Fruit fly (Drosophila melanogaster) whole organism, embryonic: ENCODE results near the gene PpD6.
A peak's percentile ranks its signal among the peaks of the same experiment; 100 is the strongest.

Source experiments
- Awh ChIP-seq: fragments of 200-800 bp; sonication (Bioruptor generic); IDR thresholded peaks from 2 replicates; pipeline ENCODE4, ENCODE4 v1.3.6; 2022; ENCODE audit warnings: missing biosample characterization, missing genetic modification characterization
- CG11093 ChIP-seq: fragments of 200-800 bp; sonication (Bioruptor generic); IDR thresholded peaks from 3 replicates; pipeline ENCODE4 v1.3.6; 2022; ENCODE audit warnings: missing biosample characterization, missing genetic modification characterization
- CG11247 ChIP-seq: fragments of 200-800 bp; sonication (Bioruptor generic); IDR thresholded peaks from 2 replicates; pipeline ENCODE4 v1.3.6; 2022; ENCODE audit warnings: missing biosample characterization, missing genetic modification characterization
- CG11504 ChIP-seq: fragments of 200-800 bp; sonication (Bioruptor generic); optimal IDR thresholded peaks from 3 replicates; lab custom pipeline; 2019; ENCODE audit warnings: missing biosample characterization, mild to moderate bottlenecking, missing genetic modification characterization, moderate library complexity
- CG12659 ChIP-seq: fragments of 200-800 bp; sonication (Bioruptor generic); optimal IDR thresholded peaks from 3 replicates; lab custom pipeline; 2017; ENCODE audit warnings: mild to moderate bottlenecking, missing biosample characterization, missing genetic modification reagents, missing genetic modification characterization
- CG12769 ChIP-seq: fragments of 200-800 bp; sonication (Bioruptor generic); optimal IDR thresholded peaks from 2 replicates; lab custom pipeline; 2019; ENCODE audit warnings: missing biosample characterization, mild to moderate bottlenecking, missing genetic modification characterization, moderate library complexity
- CG13287 ChIP-seq: fragments of 200-800 bp; sonication (Bioruptor generic); IDR thresholded peaks from 2 replicates; pipeline ENCODE4 v1.3.6; 2022; ENCODE audit warnings: missing biosample characterization, missing genetic modification characterization; ENCODE audit not compliant: partially characterized antibody
- CG13894 ChIP-seq: fragments of 200-800 bp; sonication (Bioruptor generic); optimal IDR thresholded peaks from 3 replicates; lab custom pipeline; 2018; ENCODE audit warnings: missing biosample characterization, mild to moderate bottlenecking, missing genetic modification characterization, moderate library complexity
- CG15269 ChIP-seq: fragments of 200-800 bp; sonication (Bioruptor generic); optimal IDR thresholded peaks from 2 replicates; lab custom pipeline; 2018; ENCODE audit warnings: missing biosample characterization, mild to moderate bottlenecking, missing genetic modification characterization, moderate library complexity
- CG17802 ChIP-seq: fragments of 200-800 bp; sonication (Bioruptor generic); optimal IDR thresholded peaks from 2 replicates; lab custom pipeline; 2018; ENCODE audit warnings: missing biosample characterization, mild to moderate bottlenecking, missing genetic modification characterization, moderate library complexity
- CG2199 ChIP-seq: fragments of 200-800 bp; sonication (Bioruptor generic); IDR thresholded peaks from 3 replicates; pipeline ENCODE4 v1.3.6; 2022; ENCODE audit warnings: missing biosample characterization, missing genetic modification characterization
- CG3163 ChIP-seq: fragments of 200-800 bp; sonication (Bioruptor generic); optimal IDR thresholded peaks from 3 replicates; lab custom pipeline; 2016; ENCODE audit warnings: missing biosample characterization, missing genetic modification characterization
- CG32532 ChIP-seq: fragments of 200-800 bp; sonication (Bioruptor generic); IDR thresholded peaks from 2 replicates; pipeline ENCODE4 v1.3.6; 2022; ENCODE audit warnings: missing biosample characterization, missing genetic modification characterization
- CG43689 ChIP-seq: fragments of 200-800 bp; sonication (Bioruptor generic); IDR thresholded peaks from 2 replicates; pipeline ENCODE4 v1.3.6; 2022; ENCODE audit warnings: missing biosample characterization, missing genetic modification characterization
- CG5953 ChIP-seq: fragments of 200-800 bp; sonication (Bioruptor generic); IDR thresholded peaks from 2 replicates; pipeline ENCODE4 v1.3.6; 2022; ENCODE audit warnings: missing biosample characterization, missing genetic modification characterization
- CG8290 ChIP-seq, 3 experiments: fragments of 200-800 bp; sonication (Bioruptor generic); optimal IDR thresholded peaks; 2 replicates each; lab custom pipeline; 2016 to 2019; ENCODE audit warnings: missing biosample characterization in 3 of 3, missing genetic modification characterization in 3 of 3, mild to moderate bottlenecking in 2 of 3, moderate library complexity in 1 of 3
- CTCF ChIP-seq: fragments of 200-800 bp; sonication (Bioruptor generic); optimal IDR thresholded peaks from 2 replicates; lab custom pipeline; 2017; ENCODE audit warnings: missing biosample characterization, mild to moderate bottlenecking, missing genetic modification characterization, moderate library complexity
- Dp ChIP-seq: fragments of 200-800 bp; sonication (Bioruptor generic); optimal IDR thresholded peaks from 2 replicates; lab custom pipeline; 2018; ENCODE audit warnings: missing biosample characterization, mild to moderate bottlenecking, missing genetic modification characterization, moderate library complexity
- Elba2 ChIP-seq: fragments of 200-800 bp; sonication (Bioruptor generic); optimal IDR thresholded peaks from 3 replicates; lab custom pipeline; 2016; ENCODE audit warnings: missing biosample characterization, missing genetic modification characterization
- HLHmδ ChIP-seq: fragments of 200-800 bp; sonication (Bioruptor generic); optimal IDR thresholded peaks from 2 replicates; lab custom pipeline; 2018; ENCODE audit warnings: missing biosample characterization, mild to moderate bottlenecking, missing genetic modification characterization, moderate library complexity
- HmgZ ChIP-seq: fragments of 200-800 bp; sonication (Bioruptor generic); optimal IDR thresholded peaks from 2 replicates; lab custom pipeline; 2018; ENCODE audit warnings: missing biosample characterization, mild to moderate bottlenecking, missing genetic modification characterization
- Med ChIP-seq: fragments of 200-800 bp; sonication (Bioruptor generic); peaks from one replicate; lab custom pipeline; 2016; ENCODE audit warnings: missing biosample characterization, missing genetic modification characterization, mild to moderate bottlenecking, inconsistent platforms, moderate library complexity
- Meics ChIP-seq: fragments of 200-800 bp; sonication (Bioruptor generic); optimal IDR thresholded peaks from 2 replicates; lab custom pipeline; 2017; ENCODE audit warnings: missing biosample characterization, mild to moderate bottlenecking, missing genetic modification characterization
- Opbp ChIP-seq: fragments of 200-800 bp; sonication (Bioruptor generic); IDR thresholded peaks from 3 replicates; pipeline ENCODE4 v1.3.6; 2022; ENCODE audit warnings: missing biosample characterization, missing genetic modification characterization; ENCODE audit not compliant: partially characterized antibody
- PHDP ChIP-seq: fragments of 200-800 bp; sonication (Bioruptor generic); optimal IDR thresholded peaks from 3 replicates; lab custom pipeline; 2018; ENCODE audit warnings: missing biosample characterization, mild to moderate bottlenecking, missing genetic modification characterization, moderate library complexity
- Rfx ChIP-seq: fragments of 200-800 bp; sonication (Bioruptor generic); IDR thresholded peaks from 2 replicates; pipeline ENCODE4 v1.3.6; 2022; ENCODE audit warnings: missing biosample characterization, missing genetic modification characterization
- Trl ChIP-seq, 3 experiments: fragments of >200 bp in 2 of 3; fragments of 200-800 bp in 1 of 3; sonication (Bioruptor generic) in 1 of 3; optimal IDR thresholded peaks; 2 replicates in 1 of 3; 3 replicates in 2 of 3; lab custom pipeline; 2016 to 2017; ENCODE audit warnings: missing biosample characterization in 1 of 3, missing genetic modification characterization in 1 of 3
- abd-A ChIP-seq: fragments of 200-800 bp; sonication (Bioruptor generic); optimal IDR thresholded peaks from 3 replicates; lab custom pipeline; 2019; ENCODE audit warnings: missing biosample characterization, mild to moderate bottlenecking, missing genetic modification characterization, moderate library complexity
- chm ChIP-seq: fragments of 200-800 bp; sonication (Bioruptor generic); IDR thresholded peaks from 2 replicates; pipeline ENCODE4 v1.3.6; 2022; ENCODE audit warnings: missing biosample characterization, missing genetic modification characterization
- ci ChIP-seq: fragments of 200-800 bp; sonication (Bioruptor generic); IDR thresholded peaks from 3 replicates; pipeline ENCODE4 v1.3.6; 2022; ENCODE audit warnings: missing biosample characterization, missing genetic modification characterization
- eyg ChIP-seq: fragments of 200-800 bp; sonication (Bioruptor generic); optimal IDR thresholded peaks from 3 replicates; lab custom pipeline; 2016; ENCODE audit warnings: missing biosample characterization, missing genetic modification characterization
- grn ChIP-seq: fragments of 200-800 bp; sonication (Bioruptor generic); optimal IDR thresholded peaks from 3 replicates; lab custom pipeline; 2017; ENCODE audit warnings: missing biosample characterization, missing genetic modification characterization
- kni ChIP-seq: fragments of 200-800 bp; sonication (Bioruptor generic); optimal IDR thresholded peaks from 3 replicates; lab custom pipeline; 2017; ENCODE audit warnings: mild to moderate bottlenecking, missing biosample characterization, missing genetic modification reagents, missing genetic modification characterization
- knrl ChIP-seq: fragments of 200-800 bp; sonication (Bioruptor generic); IDR thresholded peaks from 3 replicates; pipeline ENCODE4 v1.3.6; 2022; ENCODE audit warnings: missing biosample characterization, missing genetic modification characterization; ENCODE audit not compliant: partially characterized antibody
- lilli ChIP-seq: fragments of 200-800 bp; sonication (Bioruptor generic); optimal IDR thresholded peaks from 3 replicates; lab custom pipeline; 2016; ENCODE audit warnings: missing biosample characterization, missing genetic modification characterization
- lola ChIP-seq, 3 experiments: fragments of >200 bp in 2 of 3; fragments of 200-800 bp in 1 of 3; sonication (Bioruptor generic) in 1 of 3; optimal IDR thresholded peaks; 2 replicates each; lab custom pipeline; 2017 to 2019; ENCODE audit warnings: missing biosample characterization in 3 of 3, missing genetic modification characterization in 3 of 3, mild to moderate bottlenecking in 1 of 3, moderate library complexity in 1 of 3
- luna ChIP-seq: fragments of 200-800 bp; sonication (Bioruptor generic); optimal IDR thresholded peaks from 2 replicates; lab custom pipeline; 2016; ENCODE audit warnings: missing biosample characterization, missing genetic modification characterization
- nau ChIP-seq: fragments of 200-800 bp; sonication (Bioruptor generic); optimal IDR thresholded peaks from 3 replicates; lab custom pipeline; 2017; ENCODE audit warnings: missing biosample characterization, mild to moderate bottlenecking, missing genetic modification characterization, missing genetic modification reagents
- onecut ChIP-seq: fragments of 200-800 bp; sonication (Bioruptor generic); IDR thresholded peaks from 2 replicates; pipeline ENCODE4 v1.3.6; 2022; ENCODE audit warnings: missing biosample characterization, missing genetic modification characterization
- prd ChIP-seq, 3 experiments: fragments of >200 bp in 2 of 3; fragments of 200-800 bp in 1 of 3; sonication (Bioruptor generic) in 1 of 3; optimal IDR thresholded peaks in 2 of 3; IDR thresholded peaks in 1 of 3; 2 replicates in 2 of 3; 3 replicates in 1 of 3; pipeline versions ENCODE4 v1.3.6 to Lab custom; 2017 to 2022; ENCODE audit warnings: missing biosample characterization in 1 of 3, missing genetic modification characterization in 1 of 3
- pros ChIP-seq: fragments of 200-800 bp; sonication (Bioruptor generic); optimal IDR thresholded peaks from 3 replicates; lab custom pipeline; 2019; ENCODE audit warnings: missing biosample characterization, mild to moderate bottlenecking, missing genetic modification characterization, moderate library complexity
- row ChIP-seq: fragments of 200-800 bp; sonication (Bioruptor generic); IDR thresholded peaks from 3 replicates; pipeline ENCODE4 v1.3.6; 2022; ENCODE audit warnings: missing biosample characterization, missing genetic modification characterization
- sd ChIP-seq: fragments of 200-800 bp; sonication (Bioruptor generic); optimal IDR thresholded peaks from 3 replicates; lab custom pipeline; 2018; ENCODE audit warnings: missing biosample characterization, mild to moderate bottlenecking, missing genetic modification characterization, moderate library complexity
- sens ChIP-seq: fragments of 200-800 bp; sonication (Bioruptor generic); peaks from one replicate; lab custom pipeline; 2016; ENCODE audit warnings: missing biosample characterization, missing genetic modification characterization
- sisA ChIP-seq: fragments of 200-800 bp; sonication (Bioruptor generic); IDR thresholded peaks from 2 replicates; pipeline ENCODE4 v1.3.6; 2022; ENCODE audit warnings: missing biosample characterization, missing genetic modification characterization
- stwl ChIP-seq: fragments of 200-800 bp; sonication (Bioruptor generic); optimal IDR thresholded peaks from 3 replicates; lab custom pipeline; 2018; ENCODE audit warnings: missing biosample characterization, mild to moderate bottlenecking, missing genetic modification characterization, moderate library complexity
- unc-4 ChIP-seq: fragments of 200-800 bp; sonication (Bioruptor generic); IDR thresholded peaks from 2 replicates; pipeline ENCODE4 v1.3.6; 2022; ENCODE audit warnings: missing biosample characterization, missing genetic modification characterization; ENCODE audit not compliant: partially characterized antibody

The PpD6 gene

DNA sequence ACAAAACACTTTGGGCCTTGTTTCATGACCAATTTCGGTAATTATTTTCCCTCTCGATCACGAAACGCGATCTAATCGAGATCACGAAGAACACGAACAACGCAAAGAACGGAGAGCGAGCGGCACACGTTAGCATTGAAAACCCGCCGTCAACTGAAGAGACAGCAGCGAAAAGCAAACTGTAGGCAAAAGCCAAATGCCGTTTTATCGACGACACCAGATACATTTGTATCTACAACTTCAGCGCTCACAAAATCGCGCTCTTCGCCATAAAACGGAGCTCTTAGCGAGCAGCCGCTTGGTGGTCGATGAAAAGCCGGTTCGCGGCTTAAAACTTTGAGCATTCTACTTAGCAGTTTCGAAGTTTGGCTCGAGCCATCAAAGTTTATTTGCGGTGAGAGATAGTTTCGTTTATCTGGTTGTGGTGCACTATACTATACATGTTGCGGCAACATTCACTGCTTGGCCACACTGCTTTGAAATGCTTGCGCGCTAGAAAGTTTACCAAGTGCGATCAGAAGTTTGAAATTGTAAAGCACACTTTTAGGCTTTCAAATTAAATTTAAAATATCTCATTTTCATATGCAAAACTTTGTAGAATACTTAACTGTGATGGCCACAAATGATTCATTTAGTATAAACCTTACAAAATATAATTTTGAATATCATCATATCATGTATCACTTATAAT lies 1.3 kb upstream of the PpD6 start:
- TF ChIP-seq PHDP (tag; lab: Kevin White, UChicago) (no peak), stwl (tag; lab: Kevin White, UChicago) (peak; percentile 85), HLHmδ (GFP tag; lab: Kevin White, UChicago) (peak; percentile 17), Med (GFP tag; lab: Kevin White, UChicago) (peak; percentile 53), CG32532 (GFP tag; lab: Robert Waterston, UW) (peak; percentile 23; the same call in 1 of the 2 replicates), sens (GFP tag; lab: Kevin White, UChicago) (peak; percentile 55), Meics (no peak), nau (no peak), lilli (GFP tag; lab: Kevin White, UChicago) (no peak), CG11093 (GFP tag; lab: Robert Waterston, UW) (no peak), Trl (optimal IDR thresholded peaks at IDR 0.05; lab: Kevin White, UChicago) (peak; percentile 50 to 64), Trl (GFP tag; optimal IDR thresholded peaks at IDR 0.05; lab: Kevin White, UChicago) (no peak), CG13894 (tag; lab: Kevin White, UChicago) (peak; percentile 1), kni (GFP tag; lab: Kevin White, UChicago) (peak; percentile 57), HmgZ (peak; percentile 78), CG12659 (GFP tag; lab: Kevin White, UChicago) (peak; percentile 3), Elba2 (no peak), Opbp (GFP tag; lab: Robert Waterston, UW) (peak; percentile 46; the same call in 1 of the 3 replicates), CG12769 (tag; lab: Kevin White, UChicago) (peak; percentile 8), luna (GFP tag; lab: Kevin White, UChicago) (no peak), chm (GFP tag; lab: Robert Waterston, UW) (peak; percentile 10; the same call in 1 of the 2 replicates), CG3163 (GFP tag; lab: Kevin White, UChicago) (peak; percentile 97), CG5953 (GFP tag; lab: Robert Waterston, UW) (no peak), lola (GFP tag; optimal IDR thresholded peaks at IDR 0.05; lab: Kevin White, UChicago) (peak in 1 of 3 experiments; percentile 51), sisA (no peak), CG15269 (tag; lab: Kevin White, UChicago) (peak; percentile 48), unc-4 (GFP tag; lab: Robert Waterston, UW) (peak; percentile 28; the same call in 1 of the 2 replicates), row (GFP tag; lab: Robert Waterston, UW) (0 out of 3 replicates have a peak, but pooled peaks have one; percentile 12), abd-A (tag; lab: Kevin White, UChicago) (peak; percentile 29), CG11504 (tag; lab: Kevin White, UChicago) (peak; percentile 100), onecut (no peak), Awh (GFP tag; lab: Robert Waterston, UW) (peak; percentile 26; the same call in 1 of the 2 replicates), Dp (peak; percentile 7), pros (GFP tag; lab: Kevin White, UChicago) (peak; percentile 78), CG17802 (no peak), grn (peak; percentile 92), Rfx (GFP tag; lab: Robert Waterston, UW) (0 out of 2 replicates have a peak, but pooled peaks have one; percentile 32), knrl (GFP tag; lab: Robert Waterston, UW) (peak; percentile 44; the same call in 1 of the 3 replicates), CG43689 (GFP tag; lab: Robert Waterston, UW) (no peak), prd (optimal IDR thresholded peaks at IDR 0.05; lab: Kevin White, UChicago) (no peak), prd (GFP tag; IDR thresholded peaks at IDR 0.05; lab: Robert Waterston, UW) (no peak), sd (peak; percentile 39), eyg (GFP tag; lab: Kevin White, UChicago) (no peak), CG8290 (GFP tag; optimal IDR thresholded peaks at IDR 0.05; lab: Kevin White, UChicago) (no peak), CG8290 (tag; optimal IDR thresholded peaks at IDR 0.05; lab: Kevin White, UChicago) (peak; percentile 14 to 70), CG11247 (GFP tag; lab: Robert Waterston, UW) (no peak), ci (GFP tag; lab: Robert Waterston, UW) (0 out of 3 replicates have a peak, but pooled peaks have one; percentile 16), CG2199 (GFP tag; lab: Robert Waterston, UW) (peak; percentile 100), CTCF (GFP tag; lab: Kevin White, UChicago) (peak; percentile 2), CG13287 (peak; percentile 37; the same call in 1 of the 2 replicates)
